Worm (Caenorhabditis elegans) whole organism, late embryonic: Measurements from ENCODE around the gene C24B5.4.

Experiments
- C08G9.2 ChIP-seq: sonication (generic microtip); optimal IDR thresholded peaks from 2 replicates; lab custom pipeline; 2016; ENCODE audit warnings: mild to moderate bottlenecking, missing genetic modification characterization, moderate library complexity, missing compliant biosample characterization
- C38D4.7 ChIP-seq: fragments of 200-800 bp; sonication (Bioruptor generic); optimal IDR thresholded peaks from 2 replicates; lab custom pipeline; 2018; ENCODE audit warnings: mild to moderate bottlenecking, missing genetic modification characterization, moderate library complexity, missing compliant biosample characterization
- K02D7.2 ChIP-seq: sonication (generic microtip); optimal IDR thresholded peaks from 2 replicates; lab custom pipeline; 2017; ENCODE audit warnings: mild to moderate bottlenecking, missing genetic modification characterization, missing compliant biosample characterization
- ahr-1 ChIP-seq: sonication (generic microtip); optimal IDR thresholded peaks from 2 replicates; lab custom pipeline; 2016; ENCODE audit warnings: missing genetic modification characterization, missing compliant biosample characterization
- ceh-2 ChIP-seq: sonication (generic microtip); optimal IDR thresholded peaks from 2 replicates; lab custom pipeline; 2016; ENCODE audit warnings: missing genotype, missing genetic modification characterization, missing compliant biosample characterization
- ceh-22 ChIP-seq: sonication (generic microtip); optimal IDR thresholded peaks from 2 replicates; lab custom pipeline; 2017; ENCODE audit warnings: missing biosample characterization, missing genetic modification characterization
- ceh-24 ChIP-seq: sonication (generic microtip); optimal IDR thresholded peaks from 2 replicates; lab custom pipeline; 2016; ENCODE audit warnings: mild to moderate bottlenecking, missing genetic modification characterization, missing compliant biosample characterization
- ceh-30 ChIP-seq: fragments of 150-350 bp; optimal IDR thresholded peaks from 2 replicates; lab custom pipeline; 2014; ENCODE audit warnings: missing biosample characterization, missing genetic modification characterization
- ceh-31 ChIP-seq: sonication (generic microtip); optimal IDR thresholded peaks from 2 replicates; lab custom pipeline; 2016; ENCODE audit warnings: missing genetic modification characterization, missing compliant biosample characterization
- ceh-34 ChIP-seq: sonication (generic microtip); optimal IDR thresholded peaks from 2 replicates; lab custom pipeline; 2016; ENCODE audit warnings: mild to moderate bottlenecking, missing genetic modification characterization, missing compliant biosample characterization
- ceh-48 ChIP-seq: sonication (generic microtip); optimal IDR thresholded peaks from 2 replicates; lab custom pipeline; 2016; ENCODE audit warnings: missing genetic modification characterization, inconsistent platforms, missing compliant biosample characterization
- ceh-6 ChIP-seq: fragments of 200-800 bp; sonication (Bioruptor generic); optimal IDR thresholded peaks from 2 replicates; lab custom pipeline; 2018; ENCODE audit warnings: mild to moderate bottlenecking, missing genetic modification characterization, missing compliant biosample characterization
- dmd-4 ChIP-seq: sonication (generic microtip); optimal IDR thresholded peaks from 2 replicates; lab custom pipeline; 2016; ENCODE audit warnings: borderline replicate concordance, missing genetic modification characterization, missing compliant biosample characterization
- dve-1 ChIP-seq: sonication (generic microtip); optimal IDR thresholded peaks from 2 replicates; lab custom pipeline; 2017; ENCODE audit warnings: antibody characterized with exemption, mild to moderate bottlenecking, missing genetic modification characterization, missing compliant biosample characterization
- gmeb-2 ChIP-seq: sonication (generic microtip); optimal IDR thresholded peaks from 2 replicates; lab custom pipeline; 2016; ENCODE audit warnings: missing genetic modification characterization, inconsistent platforms, missing compliant biosample characterization
- hlh-13 ChIP-seq: fragments of 200-800 bp; sonication (Bioruptor generic); optimal IDR thresholded peaks from 2 replicates; lab custom pipeline; 2018; ENCODE audit warnings: mild to moderate bottlenecking, missing genetic modification characterization, missing compliant biosample characterization
- hlh-30 ChIP-seq: sonication (generic microtip); optimal IDR thresholded peaks from 2 replicates; lab custom pipeline; 2017; ENCODE audit warnings: antibody characterized with exemption, missing genetic modification characterization, missing compliant biosample characterization; ENCODE audit not compliant: insufficient read depth
- hlh-6 ChIP-seq: sonication (generic microtip); optimal IDR thresholded peaks from 2 replicates; lab custom pipeline; 2016; ENCODE audit warnings: missing genotype, missing genetic modification characterization, missing compliant biosample characterization
- lin-11 ChIP-seq: fragments of 200-800 bp; sonication (Bioruptor generic); optimal IDR thresholded peaks from 2 replicates; lab custom pipeline; 2018; ENCODE audit warnings: mild to moderate bottlenecking, missing genetic modification characterization, missing compliant biosample characterization
- nfya-1 ChIP-seq: sonication (generic microtip); optimal IDR thresholded peaks from 2 replicates; lab custom pipeline; 2017; ENCODE audit warnings: missing genetic modification characterization, mild to moderate bottlenecking, missing compliant biosample characterization, antibody characterized with exemption, moderate library complexity
- nhr-232 ChIP-seq: sonication (generic microtip); optimal IDR thresholded peaks from 2 replicates; lab custom pipeline; 2016; ENCODE audit warnings: missing genetic modification characterization, missing compliant biosample characterization
- pax-1 ChIP-seq: fragments of 150-350 bp; optimal IDR thresholded peaks from 2 replicates; lab custom pipeline; 2014; ENCODE audit warnings: missing biosample characterization, missing genetic modification characterization
- pha-2 ChIP-seq: sonication (generic microtip); optimal IDR thresholded peaks from 2 replicates; lab custom pipeline; 2017; ENCODE audit warnings: mild to moderate bottlenecking, missing genetic modification characterization, missing compliant biosample characterization
- pqm-1 ChIP-seq: sonication (generic microtip); optimal IDR thresholded peaks from 2 replicates; lab custom pipeline; 2016; ENCODE audit warnings: missing genetic modification characterization, missing compliant biosample characterization
- pros-1 ChIP-seq: fragments of 150-350 bp; optimal IDR thresholded peaks from 2 replicates; lab custom pipeline; 2014; ENCODE audit warnings: missing biosample characterization, missing genetic modification reagents, missing genetic modification characterization
- ref-2 ChIP-seq: sonication (generic microtip); optimal IDR thresholded peaks from 2 replicates; lab custom pipeline; 2016; ENCODE audit warnings: missing genetic modification characterization, missing compliant biosample characterization
- sdc-2 ChIP-seq: sonication (generic microtip); optimal IDR thresholded peaks from 2 replicates; lab custom pipeline; 2016; ENCODE audit warnings: missing genotype, missing genetic modification characterization, missing compliant biosample characterization
- sox-2 ChIP-seq: fragments of 200-800 bp; sonication (Bioruptor generic); IDR thresholded peaks from 2 replicates; pipeline ENCODE4 v1.3.6; 2022; ENCODE audit warnings: missing genetic modification reagents, missing genetic modification characterization, missing compliant biosample characterization
- sox-4 ChIP-seq: sonication (generic microtip); optimal IDR thresholded peaks from 2 replicates; lab custom pipeline; 2017; ENCODE audit warnings: mild to moderate bottlenecking, missing genetic modification characterization, inconsistent platforms, missing compliant biosample characterization
- tbx-7 ChIP-seq: sonication (generic microtip); optimal IDR thresholded peaks from 2 replicates; lab custom pipeline; 2016; ENCODE audit warnings: missing genotype, missing genetic modification characterization, missing compliant biosample characterization
- ttx-3 ChIP-seq: sonication (generic microtip); optimal IDR thresholded peaks from 2 replicates; lab custom pipeline; 2016; ENCODE audit warnings: missing genetic modification reagents, missing genetic modification characterization, missing compliant biosample characterization
- unc-42 ChIP-seq: sonication (generic microtip); optimal IDR thresholded peaks from 2 replicates; lab custom pipeline; 2016; ENCODE audit warnings: missing genotype, missing genetic modification characterization, missing compliant biosample characterization

C24B5.4 gene

ce11 chrV:9165073-9165699 is 31.9 kb downstream of the C24B5.4 start, which contains the start of gene col-10:
TSS of gene col-10 (minus strand) at chrV:9165307.
- TF ChIP-seq dmd-4 (no peak), ahr-1 (tag; lab: Kevin White, UChicago) (no peak), ref-2 (tag; lab: Kevin White, UChicago) (no peak), ceh-34 (tag; lab: Kevin White, UChicago) (no peak), C08G9.2 (tag; lab: Kevin White, UChicago) (no peak), nhr-232 (no peak)

ce11 chrV:9163897-9164296 is 33.2 kb downstream of the C24B5.4 start:
- TF ChIP-seq nfya-1 (tag; lab: Kevin White, UChicago), result no peak

ce11 chrV:9162955-9163468 is 34.1 kb downstream of the C24B5.4 start, which contains the start of gene col-145:
TSS of gene col-145 (minus strand) at chrV:9163005.
- no peak for TF ChIP-seq pax-1
- TF ChIP-seq hlh-30 (tag; lab: Kevin White, UChicago), result no peak
- TF ChIP-seq pqm-1, result no peak
- TF ChIP-seq gmeb-2 (tag; lab: Kevin White, UChicago), result no peak
- no peak for TF ChIP-seq sox-4
- no peak for TF ChIP-seq dmd-4
- TF ChIP-seq ceh-24 (tag; lab: Kevin White, UChicago), result no peak
- no peak for TF ChIP-seq dve-1 (tag; lab: Kevin White, UChicago)
- TF ChIP-seq lin-11 (tag; lab: Kevin White, UChicago), result no peak
- TF ChIP-seq ttx-3 (tag; lab: Kevin White, UChicago), result no peak
- TF ChIP-seq hlh-6, result no peak
- TF ChIP-seq ceh-22, result no peak
- TF ChIP-seq pros-1, result no peak
- no peak for TF ChIP-seq nhr-232
- no peak for TF ChIP-seq ceh-34 (tag; lab: Kevin White, UChicago)
- no peak for TF ChIP-seq ceh-31
- TF ChIP-seq pha-2 (tag; lab: Kevin White, UChicago), result no peak
- TF ChIP-seq sox-2 (GFP tag; lab: Robert Waterston, UW), result no peak
- TF ChIP-seq sdc-2 (tag; lab: Kevin White, UChicago), result no peak
- no peak for TF ChIP-seq hlh-13 (GFP tag; lab: Kevin White, UChicago)

- TF ChIP-seq ceh-2 (no peak), K02D7.2 (tag; lab: Kevin White, UChicago) (no peak), C08G9.2 (tag; lab: Kevin White, UChicago) (no peak), pqm-1 (no peak), pros-1 (no peak), ceh-48 (tag; lab: Kevin White, UChicago) (no peak), unc-42 (no peak), hlh-30 (tag; lab: Kevin White, UChicago) (no peak), ceh-30 (tag; lab: Kevin White, UChicago) (no peak), ceh-6 (GFP tag; lab: Kevin White, UChicago) (no peak), C38D4.7 (GFP tag; lab: Kevin White, UChicago) (no peak), tbx-7 (no peak), ref-2 (tag; lab: Kevin White, UChicago) (no peak)
- TF ChIP-seq, all 69 proteins: peak for 0
Measured at ce11 chrV:9162118-9162729, 34.9 kb downstream of the C24B5.4 start.
